Fruit fly (Drosophila melanogaster) whole organism, embryonic: ENCODE data around the gene CG12239.

ENCODE experiments used
- Ada2b ChIP-seq: fragments of 200-800 bp; sonication (Bioruptor generic); IDR thresholded peaks from 2 replicates; pipeline ENCODE4 v1.3.6; 2022; ENCODE audit warnings: missing biosample characterization, missing genetic modification characterization
- Atf6 ChIP-seq: fragments of 200-800 bp; sonication (Bioruptor generic); IDR thresholded peaks from 2 replicates; pipeline ENCODE4 v1.3.6; 2022; ENCODE audit warnings: missing biosample characterization, missing genetic modification characterization
- CG10959 ChIP-seq: fragments of 200-800 bp; sonication (Bioruptor generic); IDR thresholded peaks from 2 replicates; pipeline ENCODE4 v1.3.6; 2022; ENCODE audit warnings: missing biosample characterization, missing genetic modification characterization
- CG11504 ChIP-seq: fragments of 200-800 bp; sonication (Bioruptor generic); optimal IDR thresholded peaks from 3 replicates; lab custom pipeline; 2019; ENCODE audit warnings: missing biosample characterization, mild to moderate bottlenecking, missing genetic modification characterization, moderate library complexity
- CG12769 ChIP-seq: fragments of 200-800 bp; sonication (Bioruptor generic); optimal IDR thresholded peaks from 2 replicates; lab custom pipeline; 2019; ENCODE audit warnings: missing biosample characterization, mild to moderate bottlenecking, missing genetic modification characterization, moderate library complexity
- CG15514 ChIP-seq: fragments of 200-800 bp; sonication (Bioruptor generic); optimal IDR thresholded peaks from 3 replicates; lab custom pipeline; 2017; ENCODE audit warnings: missing biosample characterization, missing genetic modification characterization, mild to moderate bottlenecking, moderate library complexity, missing genetic modification reagents
- CG18599 ChIP-seq: fragments of 200-800 bp; sonication (Bioruptor generic); optimal IDR thresholded peaks from 3 replicates; lab custom pipeline; 2017; ENCODE audit warnings: missing biosample characterization, missing genetic modification characterization, mild to moderate bottlenecking, moderate library complexity, missing genetic modification reagents
- CG18619 ChIP-seq: fragments of 200-800 bp; sonication (Bioruptor generic); optimal IDR thresholded peaks from 3 replicates; lab custom pipeline; 2017; ENCODE audit warnings: missing biosample characterization, mild to moderate bottlenecking, missing genetic modification characterization
- CG2199 ChIP-seq: fragments of 200-800 bp; sonication (Bioruptor generic); IDR thresholded peaks from 3 replicates; pipeline ENCODE4 v1.3.6; 2022; ENCODE audit warnings: missing biosample characterization, missing genetic modification characterization
- CG2712 ChIP-seq: fragments of 200-800 bp; optimal IDR thresholded peaks from 3 replicates; lab custom pipeline; 2019; ENCODE audit warnings: missing biosample characterization, mild to moderate bottlenecking, missing genetic modification characterization, moderate library complexity
- CG31441 ChIP-seq: fragments of 200-800 bp; sonication (Bioruptor generic); IDR thresholded peaks from 2 replicates; pipeline ENCODE4 v1.3.6; 2022; ENCODE audit warnings: missing biosample characterization, missing genetic modification characterization
- CG3163 ChIP-seq: fragments of 200-800 bp; sonication (Bioruptor generic); optimal IDR thresholded peaks from 3 replicates; lab custom pipeline; 2016; ENCODE audit warnings: missing biosample characterization, missing genetic modification characterization
- CG3407 ChIP-seq: fragments of 200-800 bp; sonication (Bioruptor generic); optimal IDR thresholded peaks from 2 replicates; lab custom pipeline; 2018; ENCODE audit warnings: missing biosample characterization, mild to moderate bottlenecking, missing genetic modification characterization
- CG5953 ChIP-seq: fragments of 200-800 bp; sonication (Bioruptor generic); IDR thresholded peaks from 2 replicates; pipeline ENCODE4 v1.3.6; 2022; ENCODE audit warnings: missing biosample characterization, missing genetic modification characterization
- CG6175 ChIP-seq: fragments of 200-800 bp; sonication (Bioruptor generic); IDR thresholded peaks from 3 replicates; pipeline ENCODE4 v1.3.6; 2022; ENCODE audit warnings: missing biosample characterization, missing genetic modification characterization
- CG6272 ChIP-seq: fragments of 200-800 bp; sonication (Bioruptor generic); IDR thresholded peaks from 2 replicates; pipeline ENCODE4 v1.3.6; 2022; ENCODE audit warnings: missing biosample characterization, missing genetic modification characterization
- CG7556 ChIP-seq: fragments of 200-800 bp; sonication (Bioruptor generic); optimal IDR thresholded peaks from 2 replicates; lab custom pipeline; 2017; ENCODE audit warnings: missing biosample characterization, mild to moderate bottlenecking, missing genetic modification characterization
- CG7745 ChIP-seq: fragments of 200-800 bp; sonication (Bioruptor generic); optimal IDR thresholded peaks from 2 replicates; lab custom pipeline; 2018; ENCODE audit warnings: missing biosample characterization, mild to moderate bottlenecking, missing genetic modification characterization, moderate library complexity
- CG7963 ChIP-seq: fragments of 200-800 bp; sonication (Bioruptor generic); IDR thresholded peaks from 3 replicates; pipeline ENCODE4 v1.3.6; 2022; ENCODE audit warnings: missing biosample characterization, missing genetic modification characterization; ENCODE audit not compliant: partially characterized antibody
- CG9876 ChIP-seq: fragments of 200-800 bp; sonication (Bioruptor generic); optimal IDR thresholded peaks from 2 replicates; lab custom pipeline; 2016; ENCODE audit warnings: missing biosample characterization, missing genetic modification characterization
- CG9932 ChIP-seq: fragments of 200-800 bp; sonication (Bioruptor generic); IDR thresholded peaks from 2 replicates; pipeline ENCODE4 v1.3.6; 2022; ENCODE audit warnings: missing biosample characterization, missing genetic modification characterization
- Eip74EF ChIP-seq, 2 experiments: fragments of 200-800 bp in 1 of 2; fragments of >200 bp in 1 of 2; sonication (Bioruptor generic) in 1 of 2; optimal IDR thresholded peaks; 2 replicates each; lab custom pipeline; 2017 to 2019; ENCODE audit warnings: missing biosample characterization in 2 of 2, missing genetic modification characterization in 2 of 2, mild to moderate bottlenecking in 1 of 2, moderate library complexity in 1 of 2
- Ets97D ChIP-seq: fragments of 200-800 bp; sonication (Bioruptor generic); optimal IDR thresholded peaks from 3 replicates; lab custom pipeline; 2016; ENCODE audit warnings: missing biosample characterization, missing genetic modification characterization
- Hmr ChIP-seq: fragments of 200-800 bp; sonication (Bioruptor generic); optimal IDR thresholded peaks from 3 replicates; lab custom pipeline; 2017; ENCODE audit warnings: mild to moderate bottlenecking, missing biosample characterization, missing genetic modification reagents, missing genetic modification characterization
- MBD-R2 ChIP-seq: fragments of 200-800 bp; sonication (Bioruptor generic); IDR thresholded peaks from 2 replicates; pipeline ENCODE4 v1.3.6; 2022; ENCODE audit warnings: missing biosample characterization, missing genetic modification characterization
- NK7.1 ChIP-seq: fragments of 200-800 bp; sonication (Bioruptor generic); optimal IDR thresholded peaks from 3 replicates; lab custom pipeline; 2016; ENCODE audit warnings: missing biosample characterization, missing genetic modification characterization
- Six4 ChIP-seq: fragments of 200-800 bp; sonication (Bioruptor generic); optimal IDR thresholded peaks from 2 replicates; lab custom pipeline; 2016; ENCODE audit warnings: missing biosample characterization, missing genetic modification characterization
- Xrp1 ChIP-seq: fragments of 200-800 bp; sonication (Bioruptor generic); IDR thresholded peaks from 2 replicates; pipeline ENCODE4 v1.3.6; 2022; ENCODE audit warnings: missing biosample characterization, missing genetic modification characterization
- br ChIP-seq: fragments of >200 bp; optimal IDR thresholded peaks from 2 replicates; lab custom pipeline; 2017
- dmrt99B ChIP-seq: fragments of 200-800 bp; sonication (Bioruptor generic); optimal IDR thresholded peaks from 2 replicates; lab custom pipeline; 2018; ENCODE audit warnings: missing biosample characterization, mild to moderate bottlenecking, missing genetic modification characterization, moderate library complexity
- lov ChIP-seq, 2 experiments: fragments of 200-800 bp in 1 of 2; fragments of >200 bp in 1 of 2; sonication (Bioruptor generic) in 1 of 2; IDR thresholded peaks in 1 of 2; optimal IDR thresholded peaks in 1 of 2; 2 replicates in 1 of 2; 3 replicates in 1 of 2; pipeline versions ENCODE4 v1.3.6 to Lab custom; 2017 to 2022; ENCODE audit warnings: missing biosample characterization in 1 of 2, missing genetic modification characterization in 1 of 2
- phol ChIP-seq: fragments of 200-800 bp; sonication (Bioruptor generic); optimal IDR thresholded peaks from 3 replicates; lab custom pipeline; 2018; ENCODE audit warnings: missing biosample characterization, mild to moderate bottlenecking, missing genetic modification characterization, moderate library complexity
- prd ChIP-seq, 3 experiments: fragments of >200 bp in 2 of 3; fragments of 200-800 bp in 1 of 3; sonication (Bioruptor generic) in 1 of 3; optimal IDR thresholded peaks in 2 of 3; IDR thresholded peaks in 1 of 3; 2 replicates in 2 of 3; 3 replicates in 1 of 3; pipeline versions ENCODE4 v1.3.6 to Lab custom; 2017 to 2022; ENCODE audit warnings: missing biosample characterization in 1 of 3, missing genetic modification characterization in 1 of 3
- sd ChIP-seq: fragments of 200-800 bp; sonication (Bioruptor generic); optimal IDR thresholded peaks from 3 replicates; lab custom pipeline; 2018; ENCODE audit warnings: missing biosample characterization, mild to moderate bottlenecking, missing genetic modification characterization, moderate library complexity
- sens ChIP-seq: fragments of 200-800 bp; sonication (Bioruptor generic); peaks from one replicate; lab custom pipeline; 2016; ENCODE audit warnings: missing biosample characterization, missing genetic modification characterization
- ssp ChIP-seq: fragments of 200-800 bp; sonication (Bioruptor generic); IDR thresholded peaks from 2 replicates; pipeline ENCODE4 v1.3.6; 2022; ENCODE audit warnings: missing biosample characterization, missing genetic modification characterization
- vfl ChIP-seq: fragments of 200-800 bp; sonication (Bioruptor generic); optimal IDR thresholded peaks from 2 replicates; lab custom pipeline; 2016; ENCODE audit warnings: missing biosample characterization, missing genetic modification characterization
- zfh1 ChIP-seq: fragments of 200-800 bp; sonication (Bioruptor generic); IDR thresholded peaks from 3 replicates; pipeline ENCODE4 v1.3.6; 2022; ENCODE audit warnings: missing biosample characterization, missing genetic modification characterization

CG12239 gene

DNA sequence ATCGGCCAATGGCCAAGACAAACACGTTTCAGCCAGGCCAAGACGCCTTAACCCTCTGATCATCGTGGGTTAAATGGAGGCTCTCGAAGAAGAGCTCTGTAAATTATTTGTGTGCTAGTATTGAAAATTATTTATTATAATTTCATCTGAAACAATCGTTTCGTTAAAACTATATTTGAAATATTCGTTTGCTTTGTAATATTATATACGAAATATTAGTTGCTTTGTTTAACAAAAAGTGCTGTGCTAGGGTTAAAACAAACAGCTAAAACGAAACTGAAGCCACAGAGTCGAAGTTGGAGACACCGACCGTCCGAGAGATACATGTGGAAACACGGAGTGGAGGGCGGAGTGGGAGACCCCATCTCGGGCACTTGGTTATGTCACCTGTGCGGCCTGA lies 5.4 kb upstream of the CG12239 start (continued):
- TF ChIP-seq lov (optimal IDR thresholded peaks at IDR 0.05; lab: Kevin White, UChicago) (no peak), lov (GFP tag; IDR thresholded peaks at IDR 0.05; lab: Robert Waterston, UW) (no peak), CG6272 (GFP tag; lab: Robert Waterston, UW) (no peak), Ada2b (no peak)

DNA sequence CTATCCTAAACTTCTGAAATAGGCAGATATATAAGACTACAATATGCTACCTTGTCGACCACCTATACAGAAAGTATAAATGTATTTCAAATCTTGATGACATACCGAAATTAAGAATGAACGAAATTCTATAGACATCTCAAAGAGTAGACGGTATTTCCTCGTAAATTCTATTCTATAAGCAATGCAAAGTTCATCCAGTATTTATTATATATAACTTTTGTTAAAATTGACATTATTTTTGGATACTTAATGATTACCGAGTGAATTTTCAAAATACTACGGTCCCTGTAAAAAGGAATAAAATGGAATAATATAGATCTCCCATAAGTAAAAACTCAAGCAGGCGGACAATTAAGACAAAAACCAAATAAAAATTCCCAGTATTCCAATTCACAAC lies 2.8 kb upstream of the CG12239 start, which contains the start of gene CG15767:
TSS of gene CG15767 (plus strand) at position 301 of the 400 bp plus-strand sequence.
- TF ChIP-seq NK7.1 (GFP tag; lab: Kevin White, UChicago), result no peak
- TF ChIP-seq CG9932 (GFP tag; lab: Robert Waterston, UW), result no peak
- TF ChIP-seq CG6175 (GFP tag; lab: Robert Waterston, UW), result no peak
- no peak for TF ChIP-seq CG10959
- no peak for TF ChIP-seq Eip74EF (GFP tag; optimal IDR thresholded peaks at IDR 0.05; lab: Kevin White, UChicago)
- TF ChIP-seq CG18599 (GFP tag; lab: Kevin White, UChicago), result no peak
- no peak for TF ChIP-seq MBD-R2 (GFP tag; lab: Robert Waterston, UW)
- no peak for TF ChIP-seq Ets97D (GFP tag; lab: Kevin White, UChicago)
- no peak for TF ChIP-seq sd (tag; lab: Kevin White, UChicago)
- TF ChIP-seq, all 482 proteins: peak for 0

DNA sequence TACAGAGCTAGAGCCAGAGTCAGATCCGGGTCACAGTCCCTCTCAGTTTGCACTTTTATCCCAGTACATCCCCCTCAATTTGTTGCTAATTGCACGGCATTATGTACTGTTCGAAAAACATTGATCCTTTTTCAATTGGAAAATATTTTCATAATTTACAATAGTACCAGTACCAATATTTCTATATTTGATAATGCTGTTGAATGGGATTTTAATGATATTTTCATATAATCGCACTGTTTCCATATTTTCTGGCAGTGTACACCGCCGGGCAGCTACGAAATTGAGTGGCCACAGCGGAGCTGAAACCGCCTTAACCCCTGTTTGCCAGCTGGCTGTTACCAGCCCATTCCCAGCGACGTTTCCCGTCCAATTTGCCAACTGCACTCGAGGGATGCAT lies 8.7 kb downstream of the CG12239 start:
- TF ChIP-seq CG7556 (GFP tag; lab: Kevin White, UChicago), result no peak
- no peak for TF ChIP-seq CG31441 (GFP tag; lab: Robert Waterston, UW)
- no peak for TF ChIP-seq CG12769 (tag; lab: Kevin White, UChicago)
- no peak for TF ChIP-seq CG11504 (tag; lab: Kevin White, UChicago)
- no peak for TF ChIP-seq CG7745 (tag; lab: Kevin White, UChicago)
- TF ChIP-seq sens, result peak; percentile 72
- TF ChIP-seq Hmr (GFP tag; lab: Kevin White, UChicago), result no peak
- TF ChIP-seq CG3163, result no peak
- no peak for TF ChIP-seq CG7963 (GFP tag; lab: Robert Waterston, UW)
- TF ChIP-seq Atf6 (GFP tag; lab: Robert Waterston, UW), result no peak
- no peak for TF ChIP-seq ssp (GFP tag; lab: Robert Waterston, UW)
- TF ChIP-seq CG15514 (GFP tag; lab: Kevin White, UChicago), result no peak
- TF ChIP-seq CG2199, result no peak
- TF ChIP-seq Xrp1 (GFP tag; lab: Robert Waterston, UW), result peak; percentile 15; the same call in 1 of the 2 replicates
- TF ChIP-seq CG3407 (GFP tag; lab: Kevin White, UChicago), result no peak
- TF ChIP-seq br, result no peak
- TF ChIP-seq vfl, result no peak
- no peak for TF ChIP-seq Six4
- TF ChIP-seq zfh1 (GFP tag; lab: Robert Waterston, UW), result 0 out of 3 replicates have a peak, but pooled peaks have one; percentile 20
- TF ChIP-seq CG5953 (GFP tag; lab: Robert Waterston, UW), result no peak
- TF ChIP-seq prd (optimal IDR thresholded peaks at IDR 0.05; lab: Kevin White, UChicago), result no peak
- peak; percentile 13; the same call in 1 of the 3 replicates for TF ChIP-seq prd (GFP tag; IDR thresholded peaks at IDR 0.05; lab: Robert Waterston, UW)
- TF ChIP-seq CG2712, result peak; percentile 5
- no peak for TF ChIP-seq CG9876 (GFP tag; lab: Kevin White, UChicago)

DNA sequence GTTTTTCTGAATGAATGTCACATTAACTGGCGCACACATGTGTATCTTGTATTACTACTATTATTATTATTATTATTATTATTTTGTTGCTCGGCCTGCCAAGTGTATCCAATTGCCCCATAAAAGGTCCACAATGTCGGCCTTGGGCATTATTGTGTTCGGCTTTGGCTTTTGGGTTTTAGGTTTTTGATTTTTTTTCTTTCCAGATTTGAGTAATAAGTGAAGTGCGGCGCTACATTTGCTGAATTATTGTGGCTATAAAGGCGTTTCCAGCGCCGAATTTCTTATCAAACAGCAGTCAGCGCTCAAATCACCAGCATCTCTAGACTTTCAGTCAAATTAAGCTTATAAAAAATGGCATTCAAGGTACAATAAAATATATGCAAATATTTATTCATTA lies 12.4 kb downstream of the CG12239 start, which contains the start of gene Cpr5C:
TSS of gene Cpr5C (plus strand) at position 301 of the 400 bp plus-strand sequence.
- TF ChIP-seq dmrt99B (tag; lab: Kevin White, UChicago) (no peak), phol (tag; lab: Kevin White, UChicago) (no peak), CG18619 (no peak)
